Worm (Caenorhabditis elegans) whole organism, midembryonic: ENCODE data around the gene D2024.5.

Experiments used
- T22C8.4 ChIP-seq: fragments of 200-800 bp; sonication (Bioruptor generic); IDR thresholded peaks from 2 replicates; pipeline ENCODE4 v1.3.6; 2022; ENCODE audit warnings: missing genetic modification characterization, missing compliant biosample characterization
- cog-1 ChIP-seq: sonication (generic microtip); optimal IDR thresholded peaks from 2 replicates; lab custom pipeline; 2016; ENCODE audit warnings: missing genetic modification characterization, missing compliant biosample characterization
- flt-1 ChIP-seq: fragments of 200-800 bp; sonication (Bioruptor generic); IDR thresholded peaks from 2 replicates; pipeline ENCODE4 v1.3.6; 2022; ENCODE audit warnings: missing genetic modification characterization, missing compliant biosample characterization
- klf-2 ChIP-seq: fragments of 200-800 bp; sonication (Bioruptor generic); conservative IDR thresholded peaks from 2 replicates; pipeline ENCODE4 v1.3.6; 2022; ENCODE audit warnings: missing genetic modification reagents, missing genetic modification characterization, missing compliant biosample characterization
- med-1 ChIP-seq: sonication (generic microtip); optimal IDR thresholded peaks from 2 replicates; lab custom pipeline; 2017; ENCODE audit warnings: missing genetic modification characterization, mild to moderate bottlenecking, missing compliant biosample characterization, antibody characterized with exemption, missing genetic modification reagents; ENCODE audit not compliant: insufficient read depth
- ref-1 ChIP-seq: fragments of 200-800 bp; sonication (Bioruptor generic); conservative IDR thresholded peaks from 2 replicates; pipeline ENCODE4 v1.3.6; 2022; ENCODE audit warnings: missing genetic modification reagents, missing genetic modification characterization, missing compliant biosample characterization
- tab-1 ChIP-seq: fragments of 200-800 bp; sonication (Bioruptor generic); IDR thresholded peaks from 2 replicates; pipeline ENCODE4 v1.3.6; 2022; ENCODE audit warnings: missing genetic modification characterization, missing compliant biosample characterization
- ztf-23 ChIP-seq: fragments of 200-800 bp; sonication (Bioruptor generic); IDR thresholded peaks from 2 replicates; pipeline ENCODE4 v1.3.6; 2022; ENCODE audit warnings: missing genetic modification reagents, missing genetic modification characterization, missing compliant biosample characterization
- ztf-29 ChIP-seq: fragments of 200-800 bp; sonication (Bioruptor generic); IDR thresholded peaks from 2 replicates; pipeline ENCODE4 v1.3.6; 2022; ENCODE audit warnings: missing genetic modification reagents, missing genetic modification characterization, missing compliant biosample characterization

The D2024.5 gene

ce11 chrIV:7184597-7184996, 43.5 kb downstream of the D2024.5 start, which contains the start of gene clec-179:
Gene clec-179 (minus strand): TSS chrIV:7184697.
- TF ChIP-seq klf-2 (no peak), ztf-23 (GFP tag; lab: Robert Waterston, UW) (no peak), T22C8.4 (no peak), med-1 (no peak), ref-1 (GFP tag; lab: Robert Waterston, UW) (no peak), tab-1 (no peak), flt-1 (GFP tag; lab: Robert Waterston, UW) (no peak), ztf-29 (GFP tag; lab: Robert Waterston, UW) (no peak), cog-1 (tag; lab: Kevin White, UChicago) (no peak)

- TF ChIP-seq ref-1 (GFP tag; lab: Robert Waterston, UW): no peak
- TF ChIP-seq med-1: no peak
- TF ChIP-seq flt-1 (GFP tag; lab: Robert Waterston, UW): no peak
- TF ChIP-seq cog-1 (tag; lab: Kevin White, UChicago): no peak
- no peak for TF ChIP-seq tab-1
- TF ChIP-seq klf-2: no peak
- no peak for TF ChIP-seq T22C8.4
- no peak for TF ChIP-seq ztf-29 (GFP tag; lab: Robert Waterston, UW)
- no peak for TF ChIP-seq ztf-23 (GFP tag; lab: Robert Waterston, UW)
Measured at ce11 chrIV:7182818-7183217, 45.3 kb downstream of the D2024.5 start.

- TF ChIP-seq cog-1 (tag; lab: Kevin White, UChicago) (no peak), T22C8.4 (no peak), ref-1 (GFP tag; lab: Robert Waterston, UW) (no peak), tab-1 (no peak), ztf-23 (GFP tag; lab: Robert Waterston, UW) (no peak), flt-1 (GFP tag; lab: Robert Waterston, UW) (no peak), ztf-29 (GFP tag; lab: Robert Waterston, UW) (no peak), klf-2 (no peak)
Measured at ce11 chrIV:7180304-7180703, 47.8 kb downstream of the D2024.5 start, which contains the start of gene cest-10. Gene cest-10 (plus strand): TSS chrIV:7180557.

ce11 chrIV:7178942-7179341, 49.2 kb downstream of the D2024.5 start, which contains the start of gene C42D4.3:
Gene C42D4.3 (plus strand): TSS chrIV:7179239.
- no peak for TF ChIP-seq ztf-29 (GFP tag; lab: Robert Waterston, UW)
- TF ChIP-seq ref-1 (GFP tag; lab: Robert Waterston, UW): no peak
- TF ChIP-seq tab-1: no peak
